Worm (Caenorhabditis elegans) whole organism, young adult: ENCODE data around the gene F32D8.7.

Experiments used
- K11D2.4 ChIP-seq: fragments of 200-800 bp; sonication (Bioruptor generic); IDR thresholded peaks from 2 replicates; pipeline ENCODE4 v1.3.6; 2022; ENCODE audit warnings: missing genetic modification reagents, missing genetic modification characterization, missing compliant biosample characterization
- ama-1 ChIP-seq, 3 experiments: fragments of 150-350 bp in 1 of 3; sonication (generic microtip) in 2 of 3; optimal IDR thresholded peaks; 2 replicates each; lab custom pipeline; 2014 to 2018; ENCODE audit warnings: missing biosample characterization in 2 of 3, missing genetic modification characterization in 2 of 3, missing genetic modification reagents in 2 of 3
- gei-17 ChIP-seq: fragments of 200-800 bp; sonication (Bioruptor generic); optimal IDR thresholded peaks from 2 replicates; lab custom pipeline; 2018; ENCODE audit warnings: mild to moderate bottlenecking, missing genetic modification characterization, missing compliant biosample characterization
- lin-26 ChIP-seq: fragments of 200-800 bp; sonication (Bioruptor generic); IDR thresholded peaks from 2 replicates; pipeline ENCODE4 v1.3.6; 2022; ENCODE audit warnings: missing genetic modification reagents, missing genetic modification characterization, missing compliant biosample characterization
- madf-8 ChIP-seq: fragments of 200-800 bp; sonication (Bioruptor generic); conservative IDR thresholded peaks from 2 replicates; pipeline ENCODE4 v1.3.6; 2022; ENCODE audit warnings: missing genetic modification reagents, missing genetic modification characterization, missing compliant biosample characterization
- pha-4 ChIP-seq: fragments of 150-350 bp; sonication (generic microtip); optimal IDR thresholded peaks from 2 replicates; lab custom pipeline; 2014; ENCODE audit warnings: missing biosample characterization, missing genetic modification reagents, missing genetic modification characterization
- rpc-1 ChIP-seq, 2 experiments: fragments of 150-350 bp in 1 of 2; sonication (generic microtip) in 1 of 2; optimal IDR thresholded peaks; 2 replicates each; lab custom pipeline; 2014 to 2018; ENCODE audit warnings: missing biosample characterization in 1 of 2, missing genetic modification characterization in 1 of 2, missing genetic modification reagents in 1 of 2, missing genotype in 1 of 2
- sdz-38 ChIP-seq: sonication (generic microtip); optimal IDR thresholded peaks from 2 replicates; lab custom pipeline; 2016; ENCODE audit warnings: missing genotype, missing genetic modification characterization, missing compliant biosample characterization
- unc-62 ChIP-seq: fragments of 150-350 bp; optimal IDR thresholded peaks from 2 replicates; lab custom pipeline; 2014; ENCODE audit warnings: missing biosample characterization, missing genetic modification reagents, missing genetic modification characterization

ce11 chrV:10944903-10945302, 46.7 kb downstream of the F32D8.7 start:
- TF ChIP-seq lin-26 (GFP tag; lab: Robert Waterston, UW) (no peak), unc-62 (GFP tag; lab: Kevin White, UChicago) (no peak), gei-17 (GFP tag; lab: Kevin White, UChicago) (no peak), K11D2.4 (GFP tag; lab: Robert Waterston, UW) (no peak), pha-4 (tag; lab: Kevin White, UChicago) (no peak), madf-8 (GFP tag; lab: Robert Waterston, UW) (no peak), rpc-1 (optimal IDR thresholded peaks at IDR 0.05; lab: Kevin White, UChicago) (no peak), rpc-1 (tag; optimal IDR thresholded peaks at IDR 0.05; lab: Kevin White, UChicago) (no peak), ama-1 (optimal IDR thresholded peaks at IDR 0.05; lab: Kevin White, UChicago) (no peak), ama-1 (GFP tag; optimal IDR thresholded peaks at IDR 0.05; lab: Kevin White, UChicago) (no peak), sdz-38 (tag; lab: Kevin White, UChicago) (no peak)
